Fruit fly (Drosophila melanogaster) whole organism, embryonic: ENCODE results near the gene CG42488.
A peak's percentile ranks its signal among the peaks of the same experiment; 100 is the strongest.

ENCODE experiments used
- Ada2b ChIP-seq: fragments of 200-800 bp; sonication (Bioruptor generic); IDR thresholded peaks from 2 replicates; pipeline ENCODE4 v1.3.6; 2022; ENCODE audit warnings: missing biosample characterization, missing genetic modification characterization
- BtbVII ChIP-seq: fragments of 200-800 bp; sonication (Bioruptor generic); optimal IDR thresholded peaks from 3 replicates; lab custom pipeline; 2017; ENCODE audit warnings: missing biosample characterization, mild to moderate bottlenecking, missing genetic modification characterization
- CG10147 ChIP-seq: fragments of 200-800 bp; sonication (Bioruptor generic); optimal IDR thresholded peaks from 2 replicates; lab custom pipeline; 2019; ENCODE audit warnings: missing biosample characterization, mild to moderate bottlenecking, missing genetic modification characterization, moderate library complexity
- CG10979 ChIP-seq: fragments of 200-800 bp; sonication (Bioruptor generic); optimal IDR thresholded peaks from 2 replicates; lab custom pipeline; 2018; ENCODE audit warnings: missing biosample characterization, mild to moderate bottlenecking, missing genetic modification characterization, moderate library complexity
- CG11504 ChIP-seq: fragments of 200-800 bp; sonication (Bioruptor generic); optimal IDR thresholded peaks from 3 replicates; lab custom pipeline; 2019; ENCODE audit warnings: missing biosample characterization, mild to moderate bottlenecking, missing genetic modification characterization, moderate library complexity
- CG12155 ChIP-seq: fragments of 200-800 bp; sonication (Bioruptor generic); optimal IDR thresholded peaks from 3 replicates; lab custom pipeline; 2016; ENCODE audit warnings: missing biosample characterization, missing genetic modification characterization
- CG12236 ChIP-seq: fragments of 200-800 bp; sonication (Bioruptor generic); optimal IDR thresholded peaks from 2 replicates; lab custom pipeline; 2016; ENCODE audit warnings: missing biosample characterization, missing genetic modification characterization
- CG1233 ChIP-seq: fragments of 200-800 bp; sonication (Bioruptor generic); optimal IDR thresholded peaks from 4 replicates; lab custom pipeline; 2018; ENCODE audit warnings: missing biosample characterization, mild to moderate bottlenecking, missing genetic modification characterization
- CG13424 ChIP-seq: fragments of 200-800 bp; sonication (Bioruptor generic); optimal IDR thresholded peaks from 2 replicates; lab custom pipeline; 2019; ENCODE audit warnings: missing biosample characterization, mild to moderate bottlenecking, missing genetic modification characterization, moderate library complexity
- CG15011 ChIP-seq: fragments of 200-800 bp; sonication (Bioruptor generic); optimal IDR thresholded peaks from 3 replicates; lab custom pipeline; 2018; ENCODE audit warnings: missing biosample characterization, mild to moderate bottlenecking, missing genetic modification characterization
- CG17359 ChIP-seq: fragments of 200-800 bp; sonication (Bioruptor generic); optimal IDR thresholded peaks from 3 replicates; lab custom pipeline; 2018; ENCODE audit warnings: missing biosample characterization, mild to moderate bottlenecking, missing genetic modification characterization, moderate library complexity
- CG18599 ChIP-seq: fragments of 200-800 bp; sonication (Bioruptor generic); optimal IDR thresholded peaks from 3 replicates; lab custom pipeline; 2017; ENCODE audit warnings: missing biosample characterization, missing genetic modification characterization, mild to moderate bottlenecking, moderate library complexity, missing genetic modification reagents
- CG2678 ChIP-seq: fragments of 200-800 bp; sonication (Bioruptor generic); optimal IDR thresholded peaks from 3 replicates; lab custom pipeline; 2019; ENCODE audit warnings: missing biosample characterization, mild to moderate bottlenecking, missing genetic modification characterization, moderate library complexity
- CG2712 ChIP-seq: fragments of 200-800 bp; optimal IDR thresholded peaks from 3 replicates; lab custom pipeline; 2019; ENCODE audit warnings: missing biosample characterization, mild to moderate bottlenecking, missing genetic modification characterization, moderate library complexity
- CG30403 ChIP-seq: fragments of 200-800 bp; sonication (Bioruptor generic); optimal IDR thresholded peaks from 3 replicates; lab custom pipeline; 2016; ENCODE audit warnings: missing biosample characterization, missing genetic modification characterization
- CG31388 ChIP-seq: fragments of 200-800 bp; sonication (Bioruptor generic); optimal IDR thresholded peaks from 2 replicates; lab custom pipeline; 2016; ENCODE audit warnings: missing biosample characterization, missing genetic modification characterization
- CG3281 ChIP-seq: fragments of 200-800 bp; sonication (Bioruptor generic); optimal IDR thresholded peaks from 3 replicates; lab custom pipeline; 2017; ENCODE audit warnings: missing biosample characterization, mild to moderate bottlenecking, missing genetic modification characterization
- CG34422 ChIP-seq: fragments of 200-800 bp; sonication (Bioruptor generic); IDR thresholded peaks from 3 replicates; pipeline ENCODE4 v1.3.6; 2022; ENCODE audit warnings: missing biosample characterization, missing genetic modification characterization
- CG4282 ChIP-seq: fragments of 200-800 bp; sonication (Bioruptor generic); optimal IDR thresholded peaks from 2 replicates; lab custom pipeline; 2016; ENCODE audit warnings: missing biosample characterization, missing genetic modification characterization
- CG4404 ChIP-seq: fragments of 200-800 bp; sonication (Bioruptor generic); IDR thresholded peaks from 2 replicates; pipeline ENCODE4 v1.3.6; 2022; ENCODE audit warnings: missing biosample characterization, missing genetic modification characterization
- CG4617 ChIP-seq: fragments of 200-800 bp; sonication (Bioruptor generic); optimal IDR thresholded peaks from 3 replicates; lab custom pipeline; 2016; ENCODE audit warnings: missing biosample characterization, missing genetic modification characterization, borderline replicate concordance
- CG8388 ChIP-seq: fragments of 200-800 bp; sonication (Bioruptor generic); optimal IDR thresholded peaks from 2 replicates; lab custom pipeline; 2019; ENCODE audit warnings: missing biosample characterization, mild to moderate bottlenecking, missing genetic modification characterization, moderate library complexity
- CG9437 ChIP-seq: fragments of 200-800 bp; sonication (Bioruptor generic); optimal IDR thresholded peaks from 2 replicates; lab custom pipeline; 2018; ENCODE audit warnings: missing biosample characterization, mild to moderate bottlenecking, missing genetic modification characterization
- CG9727 ChIP-seq: fragments of 200-800 bp; sonication (Bioruptor generic); optimal IDR thresholded peaks from 3 replicates; lab custom pipeline; 2017; ENCODE audit warnings: missing biosample characterization, mild to moderate bottlenecking, missing genetic modification characterization
- Camta ChIP-seq: fragments of 200-800 bp; sonication (Bioruptor generic); optimal IDR thresholded peaks from 2 replicates; lab custom pipeline; 2016; ENCODE audit warnings: missing biosample characterization, missing genetic modification characterization
- D ChIP-seq, 2 experiments: fragments of 200-800 bp in 1 of 2; fragments of >200 bp in 1 of 2; sonication (Bioruptor generic) in 1 of 2; optimal IDR thresholded peaks; 2 replicates in 1 of 2; 3 replicates in 1 of 2; lab custom pipeline; 2017; ENCODE audit warnings: mild to moderate bottlenecking in 1 of 2, missing biosample characterization in 1 of 2, missing genetic modification characterization in 1 of 2, missing genetic modification reagents in 1 of 2
- Hmr ChIP-seq: fragments of 200-800 bp; sonication (Bioruptor generic); optimal IDR thresholded peaks from 3 replicates; lab custom pipeline; 2017; ENCODE audit warnings: mild to moderate bottlenecking, missing biosample characterization, missing genetic modification reagents, missing genetic modification characterization
- Mad ChIP-seq: fragments of 200-800 bp; sonication (Bioruptor generic); optimal IDR thresholded peaks from 2 replicates; lab custom pipeline; 2016; ENCODE audit warnings: missing biosample characterization, missing genetic modification characterization
- Med ChIP-seq: fragments of 200-800 bp; sonication (Bioruptor generic); peaks from one replicate; lab custom pipeline; 2016; ENCODE audit warnings: missing biosample characterization, missing genetic modification characterization, mild to moderate bottlenecking, inconsistent platforms, moderate library complexity
- Meics ChIP-seq: fragments of 200-800 bp; sonication (Bioruptor generic); optimal IDR thresholded peaks from 2 replicates; lab custom pipeline; 2017; ENCODE audit warnings: missing biosample characterization, mild to moderate bottlenecking, missing genetic modification characterization
- Nf-YB ChIP-seq: fragments of 200-800 bp; sonication (Bioruptor generic); optimal IDR thresholded peaks from 3 replicates; lab custom pipeline; 2019; ENCODE audit warnings: missing biosample characterization, mild to moderate bottlenecking, missing genetic modification characterization, moderate library complexity
- Oli ChIP-seq: fragments of 200-800 bp; sonication (Bioruptor generic); optimal IDR thresholded peaks from 2 replicates; lab custom pipeline; 2018; ENCODE audit warnings: missing biosample characterization, mild to moderate bottlenecking, missing genetic modification characterization, moderate library complexity
- PHDP ChIP-seq: fragments of 200-800 bp; sonication (Bioruptor generic); optimal IDR thresholded peaks from 3 replicates; lab custom pipeline; 2018; ENCODE audit warnings: missing biosample characterization, mild to moderate bottlenecking, missing genetic modification characterization, moderate library complexity
- Ptx1 ChIP-seq: fragments of 200-800 bp; sonication (Bioruptor generic); IDR thresholded peaks from 2 replicates; pipeline ENCODE4 v1.3.6; 2022; ENCODE audit warnings: missing biosample characterization, missing genetic modification characterization
- Side ChIP-seq: fragments of 200-800 bp; sonication (Bioruptor generic); optimal IDR thresholded peaks from 2 replicates; lab custom pipeline; 2016; ENCODE audit warnings: missing biosample characterization, missing genetic modification characterization
- Sox100B ChIP-seq: fragments of 200-800 bp; sonication (Bioruptor generic); optimal IDR thresholded peaks from 3 replicates; lab custom pipeline; 2018; ENCODE audit warnings: missing biosample characterization, mild to moderate bottlenecking, missing genetic modification characterization
- amos ChIP-seq: fragments of 200-800 bp; sonication (Bioruptor generic); IDR thresholded peaks from 2 replicates; pipeline ENCODE4 v1.3.6; 2022; ENCODE audit warnings: missing biosample characterization, missing genetic modification characterization; ENCODE audit not compliant: partially characterized antibody
- bsh ChIP-seq, 2 experiments: fragments of 200-800 bp; sonication (Bioruptor generic); optimal IDR thresholded peaks; 2 replicates each; lab custom pipeline; 2017 to 2018; ENCODE audit warnings: mild to moderate bottlenecking in 2 of 2, missing biosample characterization in 2 of 2, missing genetic modification characterization in 2 of 2, moderate library complexity in 1 of 2
- chm ChIP-seq: fragments of 200-800 bp; sonication (Bioruptor generic); IDR thresholded peaks from 2 replicates; pipeline ENCODE4 v1.3.6; 2022; ENCODE audit warnings: missing biosample characterization, missing genetic modification characterization
- dimm ChIP-seq: fragments of 200-800 bp; sonication (Bioruptor generic); IDR thresholded peaks from 2 replicates; pipeline ENCODE4 v1.3.6; 2022; ENCODE audit warnings: missing biosample characterization, missing genetic modification characterization
- dmrt11E ChIP-seq: fragments of 200-800 bp; sonication (Bioruptor generic); optimal IDR thresholded peaks from 3 replicates; lab custom pipeline; 2018; ENCODE audit warnings: missing biosample characterization, mild to moderate bottlenecking, missing genetic modification characterization, moderate library complexity
- gem ChIP-seq: fragments of 200-800 bp; sonication (Bioruptor generic); optimal IDR thresholded peaks from 2 replicates; lab custom pipeline; 2019; ENCODE audit warnings: missing biosample characterization, mild to moderate bottlenecking, missing genetic modification characterization, moderate library complexity
- ken ChIP-seq: fragments of 200-800 bp; sonication (Bioruptor generic); IDR thresholded peaks from 3 replicates; pipeline ENCODE4 v1.3.6; 2022; ENCODE audit warnings: missing biosample characterization, missing genetic modification characterization
- lab ChIP-seq: fragments of 200-800 bp; sonication (Bioruptor generic); optimal IDR thresholded peaks from 3 replicates; lab custom pipeline; 2017; ENCODE audit warnings: missing biosample characterization, missing genetic modification characterization, mild to moderate bottlenecking, moderate library complexity, missing genetic modification reagents
- lilli ChIP-seq: fragments of 200-800 bp; sonication (Bioruptor generic); optimal IDR thresholded peaks from 3 replicates; lab custom pipeline; 2016; ENCODE audit warnings: missing biosample characterization, missing genetic modification characterization
- phol ChIP-seq: fragments of 200-800 bp; sonication (Bioruptor generic); optimal IDR thresholded peaks from 3 replicates; lab custom pipeline; 2018; ENCODE audit warnings: missing biosample characterization, mild to moderate bottlenecking, missing genetic modification characterization, moderate library complexity
- sens ChIP-seq: fragments of 200-800 bp; sonication (Bioruptor generic); peaks from one replicate; lab custom pipeline; 2016; ENCODE audit warnings: missing biosample characterization, missing genetic modification characterization
- ttk ChIP-seq: fragments of 200-800 bp; sonication (Bioruptor generic); IDR thresholded peaks from 2 replicates; pipeline ENCODE4 v2.1.2; 2022; ENCODE audit warnings: missing biosample characterization, missing genetic modification characterization

CG42488 gene

dm6 chr3R:25448737-25449136 lies 34.2 kb upstream of the CG42488 start (continued):
- no peak for TF ChIP-seq CG12155
- no peak for TF ChIP-seq dimm
- TF ChIP-seq amos (GFP tag; lab: Robert Waterston, UW), result no peak
- peak; percentile 48 for TF ChIP-seq CG2678 (tag; lab: Kevin White, UChicago)
- TF ChIP-seq CG3281 (GFP tag; lab: Kevin White, UChicago), result peak; percentile 37
- no peak for TF ChIP-seq CG8388 (GFP tag; lab: Kevin White, UChicago)
- peak; percentile 9 for TF ChIP-seq Meics
- peak; percentile 23 for TF ChIP-seq CG1233 (GFP tag; lab: Kevin White, UChicago)
- peak; percentile 28 for TF ChIP-seq CG15011
- no peak for TF ChIP-seq Side (GFP tag; lab: Kevin White, UChicago)

DNA sequence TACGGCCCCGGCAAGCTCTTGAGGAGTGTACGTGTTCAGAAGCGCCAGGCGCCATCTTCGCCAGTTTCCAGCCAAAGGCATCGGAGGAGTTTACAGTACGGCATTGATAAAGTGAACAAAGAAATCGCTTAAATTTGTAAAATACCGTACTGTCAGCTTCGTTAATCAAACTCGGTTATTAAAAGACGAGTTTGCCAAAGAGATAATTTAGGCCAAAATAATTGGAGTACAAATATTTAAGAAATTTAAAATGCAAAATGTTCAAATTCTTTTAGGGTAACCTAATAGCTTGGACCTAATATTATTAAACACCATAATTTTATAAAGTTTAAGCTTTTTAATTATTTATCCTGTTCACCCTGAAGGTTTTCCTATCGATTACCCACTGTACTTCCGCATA lies 31.1 kb upstream of the CG42488 start:
- TF ChIP-seq sens (GFP tag; lab: Kevin White, UChicago) (peak; percentile 76), CG13424 (tag; lab: Kevin White, UChicago) (peak; percentile 8), BtbVII (GFP tag; lab: Kevin White, UChicago) (no peak), CG34422 (GFP tag; lab: Robert Waterston, UW) (0 out of 3 replicates have a peak, but pooled peaks have one; percentile 12), CG30403 (GFP tag; lab: Kevin White, UChicago) (peak; percentile 31), Meics (peak; percentile 30), ttk (GFP tag; lab: Robert Waterston, UW) (no peak), lilli (GFP tag; lab: Kevin White, UChicago) (peak; percentile 3), Camta (no peak), CG12236 (no peak), Hmr (peak; percentile 46), CG4282 (GFP tag; lab: Kevin White, UChicago) (no peak), CG10979 (tag; lab: Kevin White, UChicago) (peak; percentile 20), phol (tag; lab: Kevin White, UChicago) (peak; percentile 37), ken (GFP tag; lab: Robert Waterston, UW) (0 out of 3 replicates have a peak, but pooled peaks have one; percentile 40), dmrt11E (peak; percentile 41), Ptx1 (0 out of 2 replicates have a peak, but pooled peaks have one; percentile 20), gem (tag; lab: Kevin White, UChicago) (peak; percentile 47), CG4617 (GFP tag; lab: Kevin White, UChicago) (no peak), chm (GFP tag; lab: Robert Waterston, UW) (no peak), CG17359 (tag; lab: Kevin White, UChicago) (peak; percentile 6), CG10147 (GFP tag; lab: Kevin White, UChicago) (peak; percentile 3), CG9727 (peak; percentile 32), CG18599 (GFP tag; lab: Kevin White, UChicago) (peak; percentile 54), CG4404 (GFP tag; lab: Robert Waterston, UW) (0 out of 2 replicates have a peak, but pooled peaks have one; percentile 22), Ada2b (GFP tag; lab: Robert Waterston, UW) (no peak), D (optimal IDR thresholded peaks at IDR 0.05; lab: Kevin White, UChicago) (no peak), D (GFP tag; optimal IDR thresholded peaks at IDR 0.05; lab: Kevin White, UChicago) (peak; percentile 2), CG31388 (GFP tag; lab: Kevin White, UChicago) (no peak), CG2712 (tag; lab: Kevin White, UChicago) (peak; percentile 37), lab (GFP tag; lab: Kevin White, UChicago) (peak; percentile 31), Mad (no peak), PHDP (no peak), Sox100B (GFP tag; lab: Kevin White, UChicago) (peak; percentile 3), CG11504 (tag; lab: Kevin White, UChicago) (peak; percentile 28), bsh (GFP tag; optimal IDR thresholded peaks at IDR 0.05; lab: Kevin White, UChicago) (peak; percentile 13 to 31), Nf-YB (GFP tag; lab: Kevin White, UChicago) (no peak), CG9437 (GFP tag; lab: Kevin White, UChicago) (no peak), Oli (peak; percentile 17), Med (no peak)
